Fruit fly (Drosophila melanogaster) whole organism, embryonic: ENCODE results near the gene CG44836.

ENCODE experiments used
- Blimp-1 ChIP-seq: fragments of 200-800 bp; sonication (Bioruptor generic); optimal IDR thresholded peaks from 3 replicates; lab custom pipeline; 2018; ENCODE audit warnings: missing biosample characterization, missing genetic modification characterization, mild to moderate bottlenecking, moderate library complexity, missing genetic modification reagents
- Bteb2 ChIP-seq: fragments of 200-800 bp; sonication (Bioruptor generic); optimal IDR thresholded peaks from 2 replicates; lab custom pipeline; 2016; ENCODE audit warnings: missing biosample characterization, missing genetic modification characterization
- CG10267 ChIP-seq: fragments of 200-800 bp; sonication (Bioruptor generic); optimal IDR thresholded peaks from 2 replicates; lab custom pipeline; 2018; ENCODE audit warnings: missing biosample characterization, mild to moderate bottlenecking, missing genetic modification characterization, moderate library complexity
- CG10565 ChIP-seq: fragments of 200-800 bp; sonication (Bioruptor generic); optimal IDR thresholded peaks from 3 replicates; lab custom pipeline; 2016; ENCODE audit warnings: missing biosample characterization, mild to moderate bottlenecking, missing genetic modification characterization
- CG11504 ChIP-seq: fragments of 200-800 bp; sonication (Bioruptor generic); optimal IDR thresholded peaks from 3 replicates; lab custom pipeline; 2019; ENCODE audit warnings: missing biosample characterization, mild to moderate bottlenecking, missing genetic modification characterization, moderate library complexity
- CG12391 ChIP-seq: fragments of 200-800 bp; sonication (Bioruptor generic); optimal IDR thresholded peaks from 3 replicates; lab custom pipeline; 2018; ENCODE audit warnings: missing biosample characterization, mild to moderate bottlenecking, missing genetic modification characterization, moderate library complexity
- CG13287 ChIP-seq: fragments of 200-800 bp; sonication (Bioruptor generic); IDR thresholded peaks from 2 replicates; pipeline ENCODE4 v1.3.6; 2022; ENCODE audit warnings: missing biosample characterization, missing genetic modification characterization; ENCODE audit not compliant: partially characterized antibody
- CG14710 ChIP-seq: fragments of 200-800 bp; sonication (Bioruptor generic); optimal IDR thresholded peaks from 3 replicates; lab custom pipeline; 2019; ENCODE audit warnings: missing biosample characterization, mild to moderate bottlenecking, missing genetic modification characterization, moderate library complexity
- CG14860 ChIP-seq: fragments of 200-800 bp; sonication (Bioruptor generic); IDR thresholded peaks from 3 replicates; pipeline ENCODE4 v1.3.6; 2022; ENCODE audit warnings: missing biosample characterization, missing genetic modification characterization; ENCODE audit not compliant: partially characterized antibody
- CG14965 ChIP-seq: fragments of 200-800 bp; sonication (Bioruptor generic); optimal IDR thresholded peaks from 2 replicates; lab custom pipeline; 2016; ENCODE audit warnings: missing biosample characterization, missing genetic modification characterization, borderline replicate concordance
- CG15011 ChIP-seq: fragments of 200-800 bp; sonication (Bioruptor generic); optimal IDR thresholded peaks from 3 replicates; lab custom pipeline; 2018; ENCODE audit warnings: missing biosample characterization, mild to moderate bottlenecking, missing genetic modification characterization
- CG18011 ChIP-seq: fragments of 200-800 bp; sonication (Bioruptor generic); optimal IDR thresholded peaks from 2 replicates; lab custom pipeline; 2017; ENCODE audit warnings: missing biosample characterization, missing genetic modification characterization, mild to moderate bottlenecking, moderate library complexity, missing genotype
- CG31441 ChIP-seq: fragments of 200-800 bp; sonication (Bioruptor generic); IDR thresholded peaks from 2 replicates; pipeline ENCODE4 v1.3.6; 2022; ENCODE audit warnings: missing biosample characterization, missing genetic modification characterization
- CG3163 ChIP-seq: fragments of 200-800 bp; sonication (Bioruptor generic); optimal IDR thresholded peaks from 3 replicates; lab custom pipeline; 2016; ENCODE audit warnings: missing biosample characterization, missing genetic modification characterization
- CG43689 ChIP-seq: fragments of 200-800 bp; sonication (Bioruptor generic); IDR thresholded peaks from 2 replicates; pipeline ENCODE4 v1.3.6; 2022; ENCODE audit warnings: missing biosample characterization, missing genetic modification characterization
- CG7556 ChIP-seq: fragments of 200-800 bp; sonication (Bioruptor generic); optimal IDR thresholded peaks from 2 replicates; lab custom pipeline; 2017; ENCODE audit warnings: missing biosample characterization, mild to moderate bottlenecking, missing genetic modification characterization
- CkIIα-i1 ChIP-seq: fragments of 200-800 bp; sonication (Bioruptor generic); IDR thresholded peaks from 2 replicates; pipeline ENCODE4 v1.3.6; 2022; ENCODE audit warnings: missing biosample characterization, missing genetic modification characterization
- Dbx ChIP-seq: fragments of 200-800 bp; sonication (Bioruptor generic); IDR thresholded peaks from 3 replicates; pipeline ENCODE4 v1.3.6; 2022; ENCODE audit warnings: missing biosample characterization, missing genetic modification characterization
- Dll ChIP-seq: fragments of 200-800 bp; sonication (Bioruptor generic); IDR thresholded peaks from 4 replicates; pipeline ENCODE4 v1.3.6; 2022; ENCODE audit warnings: missing biosample characterization, missing genetic modification characterization; ENCODE audit not compliant: partially characterized antibody
- Dp ChIP-seq: fragments of 200-800 bp; sonication (Bioruptor generic); optimal IDR thresholded peaks from 2 replicates; lab custom pipeline; 2018; ENCODE audit warnings: missing biosample characterization, mild to moderate bottlenecking, missing genetic modification characterization, moderate library complexity
- Dref ChIP-seq: fragments of 200-800 bp; sonication (Bioruptor generic); IDR thresholded peaks from 2 replicates; pipeline ENCODE4 v1.3.6; 2022; ENCODE audit warnings: missing biosample characterization, missing genetic modification characterization
- E2f2 ChIP-seq: fragments of 200-800 bp; sonication (Bioruptor generic); IDR thresholded peaks from 2 replicates; pipeline ENCODE4 v1.3.6; 2022; ENCODE audit warnings: missing biosample characterization, missing genetic modification characterization
- HLH3B ChIP-seq: fragments of 200-800 bp; sonication (Bioruptor generic); IDR thresholded peaks from 2 replicates; pipeline ENCODE4 v1.3.6; 2022; ENCODE audit warnings: missing biosample characterization, missing genetic modification characterization
- Hmr ChIP-seq: fragments of 200-800 bp; sonication (Bioruptor generic); optimal IDR thresholded peaks from 3 replicates; lab custom pipeline; 2017; ENCODE audit warnings: mild to moderate bottlenecking, missing biosample characterization, missing genetic modification reagents, missing genetic modification characterization
- Med ChIP-seq: fragments of 200-800 bp; sonication (Bioruptor generic); peaks from one replicate; lab custom pipeline; 2016; ENCODE audit warnings: missing biosample characterization, missing genetic modification characterization, mild to moderate bottlenecking, inconsistent platforms, moderate library complexity
- Optix ChIP-seq: fragments of 200-800 bp; sonication (Bioruptor generic); IDR thresholded peaks from 3 replicates; pipeline ENCODE4 v1.3.6; 2022; ENCODE audit warnings: missing biosample characterization, missing genetic modification characterization
- Ptx1 ChIP-seq: fragments of 200-800 bp; sonication (Bioruptor generic); IDR thresholded peaks from 2 replicates; pipeline ENCODE4 v1.3.6; 2022; ENCODE audit warnings: missing biosample characterization, missing genetic modification characterization
- ab ChIP-seq: fragments of 200-800 bp; sonication (Bioruptor generic); optimal IDR thresholded peaks from 2 replicates; lab custom pipeline; 2016; ENCODE audit warnings: missing biosample characterization, missing genetic modification characterization
- danr ChIP-seq: fragments of 200-800 bp; sonication (Bioruptor generic); IDR thresholded peaks from 2 replicates; pipeline ENCODE4 v1.3.6; 2022; ENCODE audit warnings: missing biosample characterization, missing genetic modification characterization
- dati ChIP-seq: fragments of 200-800 bp; sonication (Bioruptor generic); IDR thresholded peaks from 2 replicates; pipeline ENCODE4 v1.3.6; 2022; ENCODE audit warnings: missing biosample characterization, missing genetic modification characterization
- dmrt99B ChIP-seq: fragments of 200-800 bp; sonication (Bioruptor generic); optimal IDR thresholded peaks from 2 replicates; lab custom pipeline; 2018; ENCODE audit warnings: missing biosample characterization, mild to moderate bottlenecking, missing genetic modification characterization, moderate library complexity
- dpn ChIP-seq, 2 experiments: fragments of 200-800 bp; sonication (Bioruptor generic); optimal IDR thresholded peaks; 3 replicates each; lab custom pipeline; 2016; ENCODE audit warnings: missing biosample characterization in 2 of 2, missing genetic modification characterization in 2 of 2
- exex ChIP-seq: fragments of 200-800 bp; sonication (Bioruptor generic); optimal IDR thresholded peaks from 4 replicates; lab custom pipeline; 2018; ENCODE audit warnings: missing biosample characterization, mild to moderate bottlenecking, missing genetic modification characterization, moderate library complexity
- gce ChIP-seq: fragments of 200-800 bp; sonication (Bioruptor generic); IDR thresholded peaks from 3 replicates; pipeline ENCODE4 v1.3.6; 2022; ENCODE audit warnings: missing biosample characterization, missing genetic modification characterization
- gem ChIP-seq: fragments of 200-800 bp; sonication (Bioruptor generic); optimal IDR thresholded peaks from 2 replicates; lab custom pipeline; 2019; ENCODE audit warnings: missing biosample characterization, mild to moderate bottlenecking, missing genetic modification characterization, moderate library complexity
- hbn ChIP-seq: fragments of 200-800 bp; sonication (Bioruptor generic); IDR thresholded peaks from 2 replicates; pipeline ENCODE4 v1.3.6; 2022; ENCODE audit warnings: missing biosample characterization, missing genetic modification characterization; ENCODE audit not compliant: partially characterized antibody
- jigr1 ChIP-seq: fragments of 200-800 bp; sonication (Bioruptor generic); IDR thresholded peaks from 3 replicates; pipeline ENCODE4 v1.3.6; 2022; ENCODE audit warnings: missing biosample characterization, missing genetic modification characterization
- kah ChIP-seq: fragments of 200-800 bp; sonication (Bioruptor generic); optimal IDR thresholded peaks from 2 replicates; lab custom pipeline; 2018; ENCODE audit warnings: missing biosample characterization, mild to moderate bottlenecking, missing genetic modification characterization
- phol ChIP-seq: fragments of 200-800 bp; sonication (Bioruptor generic); optimal IDR thresholded peaks from 3 replicates; lab custom pipeline; 2018; ENCODE audit warnings: missing biosample characterization, mild to moderate bottlenecking, missing genetic modification characterization, moderate library complexity
- pzg ChIP-seq: fragments of 200-800 bp; sonication (Bioruptor generic); optimal IDR thresholded peaks from 3 replicates; lab custom pipeline; 2018; ENCODE audit warnings: missing biosample characterization, mild to moderate bottlenecking, missing genetic modification characterization, moderate library complexity
- sens ChIP-seq: fragments of 200-800 bp; sonication (Bioruptor generic); peaks from one replicate; lab custom pipeline; 2016; ENCODE audit warnings: missing biosample characterization, missing genetic modification characterization
- stwl ChIP-seq: fragments of 200-800 bp; sonication (Bioruptor generic); optimal IDR thresholded peaks from 3 replicates; lab custom pipeline; 2018; ENCODE audit warnings: missing biosample characterization, mild to moderate bottlenecking, missing genetic modification characterization, moderate library complexity
- tap ChIP-seq: fragments of 200-800 bp; optimal IDR thresholded peaks from 3 replicates; lab custom pipeline; 2019; ENCODE audit warnings: missing biosample characterization, mild to moderate bottlenecking, missing genetic modification characterization, moderate library complexity
- tup ChIP-seq: fragments of 200-800 bp; sonication (Bioruptor generic); optimal IDR thresholded peaks from 2 replicates; lab custom pipeline; 2016; ENCODE audit warnings: missing biosample characterization, mild to moderate bottlenecking, missing genetic modification characterization, moderate library complexity
- zen2 ChIP-seq: fragments of 200-800 bp; sonication (Bioruptor generic); IDR thresholded peaks from 3 replicates; pipeline ENCODE4 v1.3.6; 2022; ENCODE audit warnings: missing biosample characterization, missing genetic modification characterization; ENCODE audit not compliant: partially characterized antibody
- zfh1 ChIP-seq: fragments of 200-800 bp; sonication (Bioruptor generic); IDR thresholded peaks from 3 replicates; pipeline ENCODE4 v1.3.6; 2022; ENCODE audit warnings: missing biosample characterization, missing genetic modification characterization

CG44836 gene

dm6 chr3L:16390793-16391192 lies 9.3 kb downstream of the CG44836 start:
- TF ChIP-seq CG14860 (GFP tag; lab: Robert Waterston, UW) (peak; percentile 23; the same call in 1 of the 3 replicates), gem (tag; lab: Kevin White, UChicago) (peak; percentile 4), zen2 (GFP tag; lab: Robert Waterston, UW) (peak; percentile 50), jigr1 (GFP tag; lab: Robert Waterston, UW) (no peak), dmrt99B (tag; lab: Kevin White, UChicago) (no peak), Dll (GFP tag; lab: Robert Waterston, UW) (0 out of 4 replicates have a peak, but pooled peaks have one; percentile 35), CG31441 (GFP tag; lab: Robert Waterston, UW) (0 out of 2 replicates have a peak, but pooled peaks have one; percentile 11), phol (tag; lab: Kevin White, UChicago) (peak; percentile 3), Dp (peak; percentile 86), CG12391 (peak; percentile 5), hbn (GFP tag; lab: Robert Waterston, UW) (0 out of 2 replicates have a peak, but pooled peaks have one; percentile 16), Ptx1 (GFP tag; lab: Robert Waterston, UW) (no peak), CG10267 (peak; percentile 86), Dref (GFP tag; lab: Robert Waterston, UW) (peak; percentile 57), CG11504 (tag; lab: Kevin White, UChicago) (peak; percentile 12), tap (no peak), CG14710 (peak; percentile 21), Med (GFP tag; lab: Kevin White, UChicago) (peak; percentile 36), stwl (peak; percentile 98), E2f2 (GFP tag; lab: Robert Waterston, UW) (peak; percentile 88), gce (GFP tag; lab: Robert Waterston, UW) (no peak), Blimp-1 (GFP tag; lab: Kevin White, UChicago) (peak; percentile 11), CG13287 (GFP tag; lab: Robert Waterston, UW) (peak; percentile 67), pzg (GFP tag; lab: Kevin White, UChicago) (peak; percentile 9), sens (peak; percentile 52), Hmr (GFP tag; lab: Kevin White, UChicago) (no peak)

- TF ChIP-seq danr (GFP tag; lab: Robert Waterston, UW): peak; percentile 13; the same call in 1 of the 2 replicates
- peak; percentile 74 for TF ChIP-seq Med (GFP tag; lab: Kevin White, UChicago)
- TF ChIP-seq CG18011 (GFP tag; lab: Kevin White, UChicago): peak; percentile 92
- TF ChIP-seq, all 482 proteins: peak for 3; not testable (repeated sequence) for 479
These were observed 11.8 kb downstream of the CG44836 start for dm6 chr3L:16388264-16388663.

dm6 chr3L:16385880-16386584 lies 14.0 kb downstream of the CG44836 start, which contains the start of the genes Agpat3 and RAF2:
Gene Agpat3 (minus strand): TSS chr3L:16385957.
Gene RAF2 (plus strand): TSS chr3L:16386327.
- no peak for TF ChIP-seq CG10565 (GFP tag; lab: Kevin White, UChicago)
- peak; percentile 48; the same call in 1 of the 3 replicates for TF ChIP-seq zfh1 (GFP tag; lab: Robert Waterston, UW)
- TF ChIP-seq tup: no peak
- peak; percentile 18 for TF ChIP-seq Bteb2
- no peak for TF ChIP-seq ab
- TF ChIP-seq CG14965 (GFP tag; lab: Kevin White, UChicago): no peak
- TF ChIP-seq CG15011 (GFP tag; lab: Kevin White, UChicago): peak; percentile 15
- peak in 1 of 2 experiments; percentile 43 for TF ChIP-seq dpn (GFP tag; optimal IDR thresholded peaks at IDR 0.05; lab: Kevin White, UChicago)
- TF ChIP-seq CG3163 (GFP tag; lab: Kevin White, UChicago): no peak
- TF ChIP-seq CG7556 (GFP tag; lab: Kevin White, UChicago): no peak
- no peak for TF ChIP-seq CG43689 (GFP tag; lab: Robert Waterston, UW)
- TF ChIP-seq CkIIα-i1 (GFP tag; lab: Robert Waterston, UW): no peak
- no peak for TF ChIP-seq Optix
- no peak for TF ChIP-seq dati (GFP tag; lab: Robert Waterston, UW)
- TF ChIP-seq exex: no peak
- TF ChIP-seq kah (GFP tag; lab: Kevin White, UChicago): no peak
- TF ChIP-seq HLH3B (GFP tag; lab: Robert Waterston, UW): peak; percentile 31; the same call in 1 of the 2 replicates
- TF ChIP-seq Dbx (GFP tag; lab: Robert Waterston, UW): peak; percentile 50; the same call in 1 of the 3 replicates
